Worm (Caenorhabditis elegans): Measurements from ENCODE around the gene Y44A6D.1.

DNA sequence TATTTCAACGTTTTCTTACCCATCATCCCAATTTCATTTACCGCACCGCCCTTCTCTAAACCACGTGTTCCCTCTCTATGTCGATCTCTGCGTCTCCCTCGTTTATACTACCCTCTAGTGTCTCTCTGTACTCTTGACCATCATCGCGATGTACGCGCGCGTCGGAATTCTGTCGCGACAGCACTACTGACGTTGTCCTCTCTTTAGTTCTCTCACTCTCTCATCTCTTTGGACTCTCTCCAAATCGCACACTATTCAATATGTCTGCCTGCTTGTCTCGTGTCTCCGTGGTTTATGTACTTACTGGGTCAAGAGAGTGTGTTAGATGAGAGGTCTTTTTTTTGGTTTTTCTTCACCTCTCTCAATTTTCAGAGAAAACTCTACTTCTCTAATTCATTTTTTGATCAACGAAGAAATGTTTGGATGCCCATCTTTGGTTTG is 11.6 kb downstream of the Y44A6D.1 start:
- 0 out of 2 replicates have a peak, but pooled peaks have one; percentile 5 for TF ChIP-seq ztf-23 (GFP tag; IDR thresholded peaks at IDR 0.05)
- no peak for TF ChIP-seq klf-2 (GFP tag; conservative IDR thresholded peaks at IDR 0.05)
- peak; percentile 87 for TF ChIP-seq cog-1 (tag; optimal IDR thresholded peaks at IDR 0.05)
- peak; percentile 51; the same call in 1 of the 2 replicates for TF ChIP-seq flt-1 (GFP tag; IDR thresholded peaks at IDR 0.05)
- TF ChIP-seq ref-1 (GFP tag; conservative IDR thresholded peaks at IDR 0.05) = no peak
- no peak for TF ChIP-seq med-1 (GFP tag; optimal IDR thresholded peaks at IDR 0.05; ENCODE audit: insufficient read depth)
- no peak for TF ChIP-seq ztf-29 (GFP tag; IDR thresholded peaks at IDR 0.05)

All from whole organism, midembryonic.